Fruit fly (Drosophila melanogaster): Measurements from ENCODE around the gene ohgt.

Gene ohgt

dm6 chr3R:10089171-10089664, 40.2 kb downstream of the ohgt start:
- TF ChIP-seq Hr83 (GFP tag; optimal IDR thresholded peaks at IDR 0.05; ENCODE audit: poor library complexity, severe bottlenecking) (peak; percentile 69), HLH106 (tag; optimal IDR thresholded peaks at IDR 0.05) (no peak), Hnf4 (GFP tag; optimal IDR thresholded peaks at IDR 0.05) (peak; percentile 8), rgr (GFP tag; optimal IDR thresholded peaks at IDR 0.05) (peak; percentile 19), psq (GFP tag; optimal IDR thresholded peaks at IDR 0.05) (peak; percentile 84), dmrt93B (GFP tag; optimal IDR thresholded peaks at IDR 0.05) (no peak), Vsx2 (GFP tag; optimal IDR thresholded peaks at IDR 0.05; ENCODE audit: partially characterized antibody) (peak; percentile 83), ey (GFP tag; optimal IDR thresholded peaks at IDR 0.05) (no peak), sage (GFP tag; optimal IDR thresholded peaks at IDR 0.05) (peak; percentile 15), Dif (GFP tag; optimal IDR thresholded peaks at IDR 0.05; ENCODE audit: partially characterized antibody) (peak; percentile 98), N (GFP tag; optimal IDR thresholded peaks at IDR 0.05) (no peak), Jra (GFP tag; optimal IDR thresholded peaks at IDR 0.05) (peak; percentile 15), h (GFP tag; optimal IDR thresholded peaks at IDR 0.05) (peak; percentile 44), Sp1 (GFP tag; optimal IDR thresholded peaks at IDR 0.05) (peak; percentile 18), Rel (GFP tag; optimal IDR thresholded peaks at IDR 0.05) (peak; percentile 10), Rel (tag; optimal IDR thresholded peaks at IDR 0.05) (peak; percentile 33), dl (GFP tag; optimal IDR thresholded peaks at IDR 0.05; ENCODE audit: insufficient read depth in 1 of 2, partially characterized antibody in 2 of 2) (peak; percentile 96 to 97), CrebA (GFP tag; optimal IDR thresholded peaks at IDR 0.05; ENCODE audit: borderline replicate concordance) (peak; percentile 88), fru (GFP tag; optimal IDR thresholded peaks at IDR 0.05) (peak; percentile 14)

dm6 chr3R:10090906-10091305, 41.9 kb downstream of the ohgt start:
- TF ChIP-seq Sp1 (GFP tag; optimal IDR thresholded peaks at IDR 0.05) (no peak), jim (GFP tag; optimal IDR thresholded peaks at IDR 0.05) (no peak), lola (GFP tag; optimal IDR thresholded peaks at IDR 0.05) (no peak), br (GFP tag; optimal IDR thresholded peaks at IDR 0.05) (no peak), pan (optimal IDR thresholded peaks at IDR 0.05) (no peak), CG32264 (GFP tag; optimal IDR thresholded peaks at IDR 0.05) (no peak), HLH106 (tag; optimal IDR thresholded peaks at IDR 0.05) (no peak), fru (GFP tag; optimal IDR thresholded peaks at IDR 0.05) (no peak)

- TF ChIP-seq sv (GFP tag; optimal IDR thresholded peaks at IDR 0.05) (no peak), N (GFP tag; optimal IDR thresholded peaks at IDR 0.05) (no peak)
Measured at dm6 chr3R:10091513-10091912, 42.5 kb downstream of the ohgt start.

- no peak for TF ChIP-seq CrebA (GFP tag; optimal IDR thresholded peaks at IDR 0.05; ENCODE audit: borderline replicate concordance)
- no peak for TF ChIP-seq Myc (optimal IDR thresholded peaks at IDR 0.05)
- peak; percentile 66 for TF ChIP-seq Dif (GFP tag; optimal IDR thresholded peaks at IDR 0.05; ENCODE audit: partially characterized antibody)
Measured at dm6 chr3R:10093252-10094030, 44.4 kb downstream of the ohgt start.

dm6 chr3R:10095052-10095451, 46.1 kb downstream of the ohgt start:
- TF ChIP-seq h (GFP tag; optimal IDR thresholded peaks at IDR 0.05), result no peak
- TF ChIP-seq foxo (GFP tag; optimal IDR thresholded peaks at IDR 0.05), result no peak
- no peak for TF ChIP-seq CG32264 (GFP tag; optimal IDR thresholded peaks at IDR 0.05)

- TF ChIP-seq Hr83 (GFP tag; optimal IDR thresholded peaks at IDR 0.05; ENCODE audit: poor library complexity, severe bottlenecking), result no peak
- TF ChIP-seq GATAd (GFP tag; optimal IDR thresholded peaks at IDR 0.05), result no peak
- TF ChIP-seq Vsx2 (GFP tag; optimal IDR thresholded peaks at IDR 0.05; ENCODE audit: partially characterized antibody), result no peak
- TF ChIP-seq OdsH (GFP tag; optimal IDR thresholded peaks at IDR 0.05), result no peak
- TF ChIP-seq brk (GFP tag; optimal IDR thresholded peaks at IDR 0.05), result no peak
- TF ChIP-seq sv (GFP tag; optimal IDR thresholded peaks at IDR 0.05), result no peak
- TF ChIP-seq fru (GFP tag; optimal IDR thresholded peaks at IDR 0.05), result no peak
- TF ChIP-seq dsf (GFP tag; optimal IDR thresholded peaks at IDR 0.05; ENCODE audit: borderline replicate concordance), result no peak
- TF ChIP-seq rgr (GFP tag; optimal IDR thresholded peaks at IDR 0.05), result no peak
- no peak for TF ChIP-seq Abd-B (GFP tag; optimal IDR thresholded peaks at IDR 0.05)
- no peak for TF ChIP-seq CG9705 (GFP tag; optimal IDR thresholded peaks at IDR 0.05)
- no peak for TF ChIP-seq sage (GFP tag; optimal IDR thresholded peaks at IDR 0.05)
- TF ChIP-seq ey (GFP tag; optimal IDR thresholded peaks at IDR 0.05), result no peak
- TF ChIP-seq Rel (GFP tag; optimal IDR thresholded peaks at IDR 0.05), result no peak
- no peak for TF ChIP-seq Rel (tag; optimal IDR thresholded peaks at IDR 0.05)
- TF ChIP-seq usp (GFP tag; optimal IDR thresholded peaks at IDR 0.05), result no peak
Measured at dm6 chr3R:10095765-10096164, 46.8 kb downstream of the ohgt start.

Data from whole organism, wandering third instar larva.